Worm (Caenorhabditis elegans) whole organism, L1 larva: ENCODE measurements around the gene Y25C1A.2.
A peak's percentile ranks its signal among the peaks of the same experiment; 100 is the strongest.

ENCODE experiments used
- C04F5.9 ChIP-seq: sonication (generic microtip); optimal IDR thresholded peaks from 2 replicates; lab custom pipeline; 2016; ENCODE audit warnings: missing genetic modification characterization, missing compliant biosample characterization
- C16A3.4 ChIP-seq: fragments of 150-350 bp; optimal IDR thresholded peaks from 2 replicates; lab custom pipeline; 2014; ENCODE audit warnings: missing biosample characterization, missing genetic modification characterization
- aha-1 ChIP-seq: fragments of 150-350 bp; optimal IDR thresholded peaks from 2 replicates; lab custom pipeline; 2014; ENCODE audit warnings: missing biosample characterization, missing genetic modification characterization
- alr-1 ChIP-seq: fragments of 200-800 bp; sonication (Bioruptor generic); optimal IDR thresholded peaks from 2 replicates; lab custom pipeline; 2018; ENCODE audit warnings: borderline replicate concordance, mild to moderate bottlenecking, missing genetic modification characterization, missing compliant biosample characterization
- ama-1 ChIP-seq: fragments of 150-350 bp; optimal IDR thresholded peaks from 2 replicates; lab custom pipeline; 2014
- ceh-8 ChIP-seq: fragments of 200-800 bp; sonication (Bioruptor generic); optimal IDR thresholded peaks from 2 replicates; lab custom pipeline; 2018; ENCODE audit warnings: mild to moderate bottlenecking, missing genetic modification characterization, moderate library complexity, missing compliant biosample characterization
- ceh-88 ChIP-seq: fragments of 200-800 bp; sonication (Bioruptor generic); IDR thresholded peaks from 2 replicates; pipeline ENCODE4 v1.3.6; 2022; ENCODE audit warnings: missing genetic modification characterization, missing compliant biosample characterization
- ceh-90 ChIP-seq: sonication (generic microtip); optimal IDR thresholded peaks from 2 replicates; lab custom pipeline; 2016; ENCODE audit warnings: missing genetic modification characterization, missing compliant biosample characterization
- ces-1 ChIP-seq: fragments of 150-350 bp; optimal IDR thresholded peaks from 2 replicates; lab custom pipeline; 2014; ENCODE audit warnings: missing biosample characterization, missing genetic modification reagents, missing genetic modification characterization
- efl-3 ChIP-seq: fragments of 200-800 bp; sonication (Bioruptor generic); optimal IDR thresholded peaks from 2 replicates; lab custom pipeline; 2018; ENCODE audit warnings: mild to moderate bottlenecking, missing genetic modification characterization, missing compliant biosample characterization
- elt-2 ChIP-seq: sonication (generic microtip); optimal IDR thresholded peaks from 2 replicates; lab custom pipeline; 2016; ENCODE audit warnings: missing genetic modification characterization, mild to moderate bottlenecking, inconsistent platforms, missing compliant biosample characterization, missing genetic modification reagents
- fkh-4 ChIP-seq: sonication (generic microtip); optimal IDR thresholded peaks from 2 replicates; lab custom pipeline; 2016; ENCODE audit warnings: missing compliant biosample characterization, missing genetic modification characterization, borderline replicate concordance
- hlh-17 ChIP-seq: fragments of 200-800 bp; sonication (Bioruptor generic); optimal IDR thresholded peaks from 2 replicates; lab custom pipeline; 2018; ENCODE audit warnings: missing genetic modification characterization, mild to moderate bottlenecking, missing compliant biosample characterization, moderate library complexity, borderline replicate concordance
- lin-14 ChIP-seq: fragments of 200-800 bp; sonication (Bioruptor generic); optimal IDR thresholded peaks from 2 replicates; lab custom pipeline; 2018; ENCODE audit warnings: mild to moderate bottlenecking, missing genetic modification characterization, moderate library complexity, missing compliant biosample characterization
- lin-15B ChIP-seq: fragments of 150-350 bp; sonication (generic microtip); optimal IDR thresholded peaks from 3 replicates; lab custom pipeline; 2014; ENCODE audit warnings: missing biosample characterization, missing genetic modification characterization
- lir-3 ChIP-seq: sonication (generic microtip); optimal IDR thresholded peaks from 2 replicates; lab custom pipeline; 2016; ENCODE audit warnings: mild to moderate bottlenecking, missing genetic modification characterization, moderate library complexity, missing compliant biosample characterization; ENCODE audit not compliant: poor library complexity
- mab-9 ChIP-seq: fragments of 200-800 bp; sonication (Bioruptor generic); IDR thresholded peaks from 2 replicates; pipeline ENCODE4 v1.3.6; 2022; ENCODE audit warnings: missing genetic modification reagents, missing genetic modification characterization, missing compliant biosample characterization
- mdl-1 ChIP-seq, 2 experiments: fragments of 150-350 bp; optimal IDR thresholded peaks; 2 replicates each; lab custom pipeline; 2014 to 2017; ENCODE audit warnings: missing biosample characterization in 2 of 2, missing genetic modification characterization in 2 of 2, inconsistent platforms in 1 of 2
- mep-1 ChIP-seq: fragments of 150-350 bp; optimal IDR thresholded peaks from 2 replicates; lab custom pipeline; 2014; ENCODE audit warnings: missing biosample characterization, missing genetic modification characterization
- nhr-12 ChIP-seq: sonication (generic microtip); optimal IDR thresholded peaks from 2 replicates; lab custom pipeline; 2017; ENCODE audit warnings: missing biosample characterization, missing genetic modification characterization
- nhr-28 ChIP-seq: fragments of 150-350 bp; optimal IDR thresholded peaks from 2 replicates; lab custom pipeline; 2014; ENCODE audit warnings: missing biosample characterization, missing genetic modification characterization
- nhr-77 ChIP-seq: fragments of 150-350 bp; optimal IDR thresholded peaks from 2 replicates; lab custom pipeline; 2014; ENCODE audit warnings: missing biosample characterization, missing genetic modification characterization
- nhr-84 ChIP-seq: sonication (generic microtip); optimal IDR thresholded peaks from 2 replicates; lab custom pipeline; 2017; ENCODE audit warnings: missing biosample characterization, missing genetic modification characterization
- nhr-85 ChIP-seq: sonication (generic microtip); peaks from one replicate; lab custom pipeline; 2016; ENCODE audit warnings: missing genetic modification characterization, inconsistent platforms, missing compliant biosample characterization
- nhr-90 ChIP-seq: sonication (generic microtip); optimal IDR thresholded peaks from 2 replicates; lab custom pipeline; 2016; ENCODE audit warnings: mild to moderate bottlenecking, missing genetic modification characterization, missing compliant biosample characterization; ENCODE audit not compliant: poor library complexity
- pqm-1 ChIP-seq: sonication (generic microtip); optimal IDR thresholded peaks from 3 replicates; lab custom pipeline; 2017; ENCODE audit warnings: missing biosample characterization, missing genetic modification characterization
- snpc-4 ChIP-seq: fragments of 150-350 bp; optimal IDR thresholded peaks from 2 replicates; lab custom pipeline; 2014; ENCODE audit warnings: missing biosample characterization, missing genetic modification characterization
- sox-4 ChIP-seq: sonication (generic microtip); optimal IDR thresholded peaks from 2 replicates; lab custom pipeline; 2016; ENCODE audit warnings: missing genetic modification characterization, missing compliant biosample characterization
- sup-37 ChIP-seq: fragments of 200-800 bp; sonication (Bioruptor generic); optimal IDR thresholded peaks from 2 replicates; lab custom pipeline; 2018; ENCODE audit warnings: mild to moderate bottlenecking, missing genetic modification characterization, missing compliant biosample characterization
- swsn-7 ChIP-seq: sonication (generic microtip); optimal IDR thresholded peaks from 2 replicates; lab custom pipeline; 2016; ENCODE audit warnings: missing genetic modification characterization, missing compliant biosample characterization
- tbx-2 ChIP-seq: sonication (generic microtip); optimal IDR thresholded peaks from 2 replicates; lab custom pipeline; 2016; ENCODE audit warnings: missing genetic modification characterization, missing compliant biosample characterization
- tlp-1 ChIP-seq: fragments of 150-350 bp; optimal IDR thresholded peaks from 2 replicates; lab custom pipeline; 2014; ENCODE audit warnings: missing biosample characterization, missing genetic modification characterization
- unc-86 ChIP-seq: sonication (generic microtip); optimal IDR thresholded peaks from 2 replicates; lab custom pipeline; 2016; ENCODE audit warnings: missing genetic modification characterization, missing compliant biosample characterization
- vab-15 ChIP-seq: sonication (generic microtip); optimal IDR thresholded peaks from 2 replicates; lab custom pipeline; 2017; ENCODE audit warnings: missing genotype, mild to moderate bottlenecking, missing genetic modification characterization, missing compliant biosample characterization
- xbp-1 ChIP-seq: sonication (generic microtip); optimal IDR thresholded peaks from 2 replicates; lab custom pipeline; 2016; ENCODE audit warnings: missing genetic modification characterization, missing compliant biosample characterization
- ztf-11 ChIP-seq, 2 experiments: sonication (generic microtip); optimal IDR thresholded peaks; 2 replicates each; lab custom pipeline; 2016 to 2017; ENCODE audit warnings: missing genetic modification characterization in 2 of 2, missing biosample characterization in 1 of 2, missing compliant biosample characterization in 1 of 2

The Y25C1A.2 gene

ce11 chrII:3105765-3106164, 6.6 kb upstream of the Y25C1A.2 start, which contains the start of gene clec-122:
Gene clec-122, plus strand, starts transcription at chrII:3106065.
- TF ChIP-seq mep-1 (no peak), hlh-17 (GFP tag; lab: Kevin White, UChicago) (no peak), unc-86 (tag; lab: Kevin White, UChicago) (no peak), lir-3 (tag; lab: Kevin White, UChicago) (no peak)

- TF ChIP-seq hlh-17 (GFP tag; lab: Kevin White, UChicago) (no peak), nhr-77 (no peak), mdl-1 (tag; optimal IDR thresholded peaks at IDR 0.05; lab: Kevin White, UChicago) (no peak), ceh-88 (GFP tag; lab: Robert Waterston, UW) (no peak), fkh-4 (tag; lab: Kevin White, UChicago) (no peak)
Observed at ce11 chrII:3108101-3108500, 4.3 kb upstream of the Y25C1A.2 start.

ce11 chrII:3109533-3109932, 2.9 kb upstream of the Y25C1A.2 start:
- no peak for TF ChIP-seq snpc-4 (tag; lab: Kevin White, UChicago)
- TF ChIP-seq elt-2 (tag; lab: Kevin White, UChicago) = no peak
- no peak for TF ChIP-seq mab-9
- TF ChIP-seq ceh-8 (GFP tag; lab: Kevin White, UChicago) = no peak
- no peak for TF ChIP-seq mep-1
- no peak for TF ChIP-seq pqm-1 (tag; lab: Kevin White, UChicago)
- TF ChIP-seq ama-1 = no peak
- TF ChIP-seq tbx-2 (tag; lab: Kevin White, UChicago) = no peak
- TF ChIP-seq nhr-84 (tag; lab: Kevin White, UChicago) = no peak
- TF ChIP-seq nhr-90 (tag; lab: Kevin White, UChicago) = no peak

ce11 chrII:3110099-3110498, 2.3 kb upstream of the Y25C1A.2 start:
- TF ChIP-seq ztf-11 (tag; optimal IDR thresholded peaks at IDR 0.05; lab: Kevin White, UChicago) (no peak), vab-15 (no peak), alr-1 (no peak), aha-1 (tag; lab: Kevin White, UChicago) (no peak), lin-15B (tag; lab: Kevin White, UChicago) (no peak), C16A3.4 (tag; lab: Kevin White, UChicago) (no peak), nhr-12 (tag; lab: Kevin White, UChicago) (no peak), swsn-7 (no peak), ceh-88 (GFP tag; lab: Robert Waterston, UW) (no peak), C04F5.9 (tag; lab: Kevin White, UChicago) (no peak), ceh-90 (tag; lab: Kevin White, UChicago) (no peak), ces-1 (no peak), snpc-4 (tag; lab: Kevin White, UChicago) (no peak), sox-4 (no peak), tbx-2 (tag; lab: Kevin White, UChicago) (no peak), sup-37 (GFP tag; lab: Kevin White, UChicago) (no peak)

- TF ChIP-seq lin-14 (GFP tag; lab: Kevin White, UChicago) (peak; percentile 40), tlp-1 (tag; lab: Kevin White, UChicago) (no peak), nhr-28 (no peak), efl-3 (GFP tag; lab: Kevin White, UChicago) (no peak), nhr-85 (tag; lab: Kevin White, UChicago) (no peak), xbp-1 (tag; lab: Kevin White, UChicago) (no peak)
Observed at ce11 chrII:3111147-3111546, 1.3 kb upstream of the Y25C1A.2 start, which contains the start of gene Y25C1A.13. Gene Y25C1A.13, minus strand, starts transcription at chrII:3111247.
